Fruit fly (Drosophila melanogaster) whole organism, wandering third instar larva: ENCODE results near the gene CG42526.

Source experiments
- CG32264 ChIP-seq: fragments of 200-800 bp; sonication (Bioruptor generic); optimal IDR thresholded peaks from 2 replicates; lab custom pipeline; 2016; ENCODE audit warnings: missing biosample characterization, missing genetic modification characterization
- CG9705 ChIP-seq: fragments of 200-800 bp; sonication (Bioruptor generic); optimal IDR thresholded peaks from 2 replicates; lab custom pipeline; 2018; ENCODE audit warnings: missing biosample characterization, mild to moderate bottlenecking, missing genetic modification characterization
- CrebA ChIP-seq: fragments of 200-800 bp; sonication (Bioruptor generic); optimal IDR thresholded peaks from 2 replicates; lab custom pipeline; 2016; ENCODE audit warnings: missing biosample characterization, mild to moderate bottlenecking, missing genetic modification characterization, borderline replicate concordance
- Dfd ChIP-seq: fragments of >200 bp; optimal IDR thresholded peaks from 2 replicates; lab custom pipeline; 2017; ENCODE audit warnings: missing biosample characterization, missing genetic modification characterization
- Dif ChIP-seq: fragments of 200-275, 200-300 bp; sonication (Bioruptor generic); optimal IDR thresholded peaks from 2 replicates; lab custom pipeline; 2018; ENCODE audit warnings: missing biosample characterization, missing genetic modification characterization; ENCODE audit not compliant: partially characterized antibody
- HLH106 ChIP-seq: fragments of 200-800 bp; optimal IDR thresholded peaks from 3 replicates; lab custom pipeline; 2019; ENCODE audit warnings: missing biosample characterization, mild to moderate bottlenecking, missing genetic modification characterization, moderate library complexity
- Hnf4 ChIP-seq: fragments of 200-800 bp; sonication (Bioruptor generic); optimal IDR thresholded peaks from 2 replicates; lab custom pipeline; 2016; ENCODE audit warnings: missing biosample characterization, mild to moderate bottlenecking, missing genetic modification characterization
- Hr78 ChIP-seq: fragments of >200 bp; optimal IDR thresholded peaks from 2 replicates; lab custom pipeline; 2017; ENCODE audit warnings: missing biosample characterization, missing genetic modification characterization
- Hr83 ChIP-seq: fragments of 200-300 bp; sonication (Bioruptor generic); optimal IDR thresholded peaks from 2 replicates; lab custom pipeline; 2016; ENCODE audit warnings: missing biosample characterization, mild to moderate bottlenecking, missing genetic modification characterization, moderate library complexity; ENCODE audit not compliant: poor library complexity, severe bottlenecking
- Jra ChIP-seq: sonication (Bioruptor generic); optimal IDR thresholded peaks from 2 replicates; lab custom pipeline; 2016; ENCODE audit warnings: missing biosample characterization, missing genetic modification characterization
- Mio ChIP-seq: sonication (Bioruptor generic); optimal IDR thresholded peaks from 2 replicates; lab custom pipeline; 2016; ENCODE audit warnings: missing biosample characterization, missing genetic modification characterization
- Myc ChIP-seq: fragments of >200 bp; optimal IDR thresholded peaks from 2 replicates; lab custom pipeline; 2017
- N ChIP-seq: fragments of >200 bp; optimal IDR thresholded peaks from 2 replicates; lab custom pipeline; 2018; ENCODE audit warnings: missing biosample characterization, missing external identifiers, missing genetic modification characterization
- OdsH ChIP-seq: fragments of 200-800 bp; sonication (Bioruptor generic); optimal IDR thresholded peaks from 2 replicates; lab custom pipeline; 2016; ENCODE audit warnings: missing biosample characterization, mild to moderate bottlenecking, missing genetic modification characterization
- Rel ChIP-seq, 2 experiments: fragments of 200-800 bp; sonication (Bioruptor generic) in 1 of 2; optimal IDR thresholded peaks; 2 replicates in 1 of 2; 3 replicates in 1 of 2; lab custom pipeline; 2016 to 2019; ENCODE audit warnings: mild to moderate bottlenecking in 2 of 2, missing biosample characterization in 2 of 2, missing genetic modification characterization in 2 of 2, moderate library complexity in 1 of 2
- Sp1 ChIP-seq: fragments of 200-800 bp; sonication (Bioruptor generic); optimal IDR thresholded peaks from 3 replicates; lab custom pipeline; 2019; ENCODE audit warnings: missing biosample characterization, mild to moderate bottlenecking, missing genetic modification characterization, moderate library complexity
- br ChIP-seq: fragments of 200-800 bp; sonication (Bioruptor generic); optimal IDR thresholded peaks from 2 replicates; lab custom pipeline; 2016; ENCODE audit warnings: missing biosample characterization, missing genetic modification characterization
- brk ChIP-seq: fragments of 200-800 bp; sonication (Bioruptor generic); optimal IDR thresholded peaks from 2 replicates; lab custom pipeline; 2016; ENCODE audit warnings: missing biosample characterization, mild to moderate bottlenecking, missing genetic modification characterization
- dl ChIP-seq, 2 experiments: fragments of 175-275, 200-275 bp in 1 of 2; fragments of 200-275 bp in 1 of 2; sonication (Bioruptor generic); optimal IDR thresholded peaks; lab custom pipeline; 2018; ENCODE audit warnings: mild to moderate bottlenecking in 2 of 2, missing biosample characterization in 2 of 2, missing genetic modification characterization in 2 of 2, moderate library complexity in 2 of 2; ENCODE audit not compliant: partially characterized antibody in 2 of 2, insufficient read depth in 1 of 2
- dmrt93B ChIP-seq: fragments of 200-800 bp; sonication (Bioruptor generic); optimal IDR thresholded peaks from 2 replicates; lab custom pipeline; 2018; ENCODE audit warnings: missing biosample characterization, mild to moderate bottlenecking, missing genetic modification characterization
- dsf ChIP-seq: sonication (Bioruptor generic); optimal IDR thresholded peaks from 2 replicates; lab custom pipeline; 2016; ENCODE audit warnings: missing biosample characterization, missing genetic modification characterization, borderline replicate concordance
- ey ChIP-seq: fragments of 200-800 bp; sonication (Bioruptor generic); optimal IDR thresholded peaks from 2 replicates; lab custom pipeline; 2016; ENCODE audit warnings: missing biosample characterization, missing genetic modification characterization
- foxo ChIP-seq, 2 experiments: fragments of 200-800 bp; sonication (Bioruptor generic); optimal IDR thresholded peaks; 2 replicates in 1 of 2; 3 replicates in 1 of 2; lab custom pipeline; 2016 to 2017; ENCODE audit warnings: missing biosample characterization in 2 of 2, missing genetic modification characterization in 2 of 2
- fru ChIP-seq: fragments of 200-800 bp; sonication (Bioruptor generic); optimal IDR thresholded peaks from 3 replicates; lab custom pipeline; 2016; ENCODE audit warnings: missing biosample characterization, mild to moderate bottlenecking, missing genetic modification characterization
- h ChIP-seq: fragments of 200-800 bp; sonication (Bioruptor generic); optimal IDR thresholded peaks from 3 replicates; lab custom pipeline; 2016; ENCODE audit warnings: missing biosample characterization, mild to moderate bottlenecking, missing genetic modification characterization
- jim ChIP-seq: fragments of 175-275, 200-325 bp; sonication (Bioruptor generic); optimal IDR thresholded peaks from 2 replicates; lab custom pipeline; 2016; ENCODE audit warnings: missing biosample characterization, mild to moderate bottlenecking, missing genetic modification characterization
- lola ChIP-seq: fragments of >200 bp; optimal IDR thresholded peaks from 2 replicates; lab custom pipeline; 2017; ENCODE audit warnings: missing biosample characterization, missing genetic modification characterization
- pan ChIP-seq: fragments of >200 bp; optimal IDR thresholded peaks from 2 replicates; lab custom pipeline; 2017
- psq ChIP-seq: fragments of 200-800 bp; sonication (Bioruptor generic); optimal IDR thresholded peaks from 3 replicates; lab custom pipeline; 2017; ENCODE audit warnings: missing biosample characterization, mild to moderate bottlenecking, missing genetic modification characterization, moderate library complexity
- rgr ChIP-seq: fragments of 200-800 bp; sonication (Bioruptor generic); optimal IDR thresholded peaks from 3 replicates; lab custom pipeline; 2016; ENCODE audit warnings: missing biosample characterization, mild to moderate bottlenecking, missing genetic modification characterization
- sage ChIP-seq: fragments of 200-800 bp; sonication (Bioruptor generic); optimal IDR thresholded peaks from 2 replicates; lab custom pipeline; 2016; ENCODE audit warnings: missing biosample characterization, mild to moderate bottlenecking, missing genetic modification characterization
- sv ChIP-seq: fragments of 200-800 bp; sonication (Bioruptor generic); optimal IDR thresholded peaks from 3 replicates; lab custom pipeline; 2016; ENCODE audit warnings: missing biosample characterization, missing genetic modification characterization
- usp ChIP-seq: fragments of >200 bp; optimal IDR thresholded peaks from 2 replicates; lab custom pipeline; 2017; ENCODE audit warnings: missing biosample characterization, missing genetic modification characterization
- woc ChIP-seq: sonication (Bioruptor generic); optimal IDR thresholded peaks from 2 replicates; lab custom pipeline; 2016; ENCODE audit warnings: missing biosample characterization, mild to moderate bottlenecking, missing genetic modification characterization

The CG42526 gene

DNA sequence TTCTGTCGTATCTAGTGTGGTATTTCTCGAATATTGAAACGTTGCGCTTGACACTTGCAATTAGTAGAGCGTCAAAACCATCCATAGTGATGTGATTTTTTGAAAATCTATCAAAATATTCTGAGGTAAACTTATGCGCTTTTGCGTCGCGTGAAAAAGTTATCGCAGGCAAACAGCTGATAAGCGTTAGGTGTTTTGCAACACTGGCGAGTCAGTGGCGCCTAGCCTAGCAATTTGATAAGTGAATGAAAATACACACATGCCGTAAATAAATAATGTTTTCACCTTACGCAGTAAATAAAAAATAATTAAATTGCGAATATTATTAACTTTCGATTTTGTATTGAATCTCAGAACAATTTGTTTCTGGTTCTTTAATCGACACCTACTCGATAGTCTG is at the start of gene CG42526:
Gene CG42526 (minus strand): TSS at position 85 of the 400 bp plus-strand sequence.
- TF ChIP-seq fru (GFP tag; lab: Kevin White, UChicago), result peak; percentile 50
- TF ChIP-seq sv (GFP tag; lab: Kevin White, UChicago), result peak; percentile 53
- peak; percentile 56 for TF ChIP-seq h
- peak; percentile 70 for TF ChIP-seq rgr
- TF ChIP-seq CG32264 (GFP tag; lab: Kevin White, UChicago), result peak; percentile 26
- TF ChIP-seq Rel (GFP tag; optimal IDR thresholded peaks at IDR 0.05; lab: Kevin White, UChicago), result no peak
- peak; percentile 26 for TF ChIP-seq Rel (tag; optimal IDR thresholded peaks at IDR 0.05; lab: Kevin White, UChicago)
- no peak for TF ChIP-seq lola
- TF ChIP-seq psq, result peak; percentile 37
- TF ChIP-seq sage (GFP tag; lab: Kevin White, UChicago), result peak; percentile 31
- peak; percentile 55 for TF ChIP-seq br (GFP tag; lab: Kevin White, UChicago)
- TF ChIP-seq Mio (GFP tag; lab: Kevin White, UChicago), result no peak
- TF ChIP-seq woc (GFP tag; lab: Kevin White, UChicago), result no peak
- TF ChIP-seq Hnf4, result peak; percentile 74
- peak; percentile 38 to 82 for TF ChIP-seq foxo (GFP tag; optimal IDR thresholded peaks at IDR 0.05; lab: Kevin White, UChicago)
- TF ChIP-seq ey (GFP tag; lab: Kevin White, UChicago), result peak; percentile 65
- peak; percentile 59 for TF ChIP-seq Jra (GFP tag; lab: Kevin White, UChicago)
- no peak for TF ChIP-seq usp
- TF ChIP-seq HLH106 (tag; lab: Kevin White, UChicago), result peak; percentile 23
- peak; percentile 73 for TF ChIP-seq Hr83 (GFP tag; lab: Kevin White, UChicago)
- no peak for TF ChIP-seq Hr78 (GFP tag; lab: Kevin White, UChicago)
- TF ChIP-seq OdsH (GFP tag; lab: Kevin White, UChicago), result peak; percentile 65
- TF ChIP-seq Sp1 (GFP tag; lab: Kevin White, UChicago), result peak; percentile 13
- TF ChIP-seq pan (lab: Kevin White, UChicago), result no peak
- no peak for TF ChIP-seq dmrt93B (GFP tag; lab: Kevin White, UChicago)
- no peak for TF ChIP-seq CG9705 (GFP tag; lab: Kevin White, UChicago)

DNA sequence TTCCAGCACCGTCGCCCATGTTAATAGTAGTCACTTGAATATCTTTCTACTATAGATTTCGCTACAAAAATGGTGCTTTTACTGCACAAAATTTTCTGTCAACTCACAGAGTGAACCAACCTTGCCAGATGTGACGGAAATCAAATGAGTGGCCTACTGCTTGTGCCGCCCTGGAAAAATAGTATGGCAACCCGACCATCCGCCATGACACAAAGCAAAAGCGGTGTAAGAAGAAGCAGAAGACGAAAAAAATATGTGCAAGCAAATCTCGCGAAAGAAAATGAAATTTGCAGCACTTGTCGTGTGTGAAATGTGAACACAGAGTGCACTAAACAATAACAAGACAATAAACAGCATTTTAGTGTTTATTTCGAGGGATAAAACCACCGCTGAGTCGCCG is 41.6 kb upstream of the CG42526 start, which contains the start of the genes Uch-L5 and Jarid2:
Gene Uch-L5 (minus strand): TSS at position 137 of the 400 bp plus-strand sequence.
Gene Jarid2 (plus strand): TSS at position 210 of the 400 bp plus-strand sequence.
- TF ChIP-seq h, result peak; percentile 66
- peak; percentile 35 for TF ChIP-seq OdsH (GFP tag; lab: Kevin White, UChicago)
- TF ChIP-seq dl (GFP tag; optimal IDR thresholded peaks at IDR 0.05; lab: Kevin White, UChicago; ENCODE audit: insufficient read depth in 1 of 2, partially characterized antibody in 2 of 2), result no peak
- TF ChIP-seq HLH106 (tag; lab: Kevin White, UChicago), result peak; percentile 48
- TF ChIP-seq N (GFP tag; lab: Kevin White, UChicago), result no peak
- no peak for TF ChIP-seq Myc (lab: Kevin White, UChicago)
- TF ChIP-seq CG32264 (GFP tag; lab: Kevin White, UChicago), result no peak
- TF ChIP-seq rgr, result peak; percentile 68
- TF ChIP-seq Sp1 (GFP tag; lab: Kevin White, UChicago), result peak; percentile 55
- peak in 1 of 2 experiments; percentile 78 for TF ChIP-seq foxo (GFP tag; optimal IDR thresholded peaks at IDR 0.05; lab: Kevin White, UChicago)
- TF ChIP-seq brk, result no peak
- TF ChIP-seq ey (GFP tag; lab: Kevin White, UChicago), result peak; percentile 47
- peak; percentile 49 for TF ChIP-seq fru (GFP tag; lab: Kevin White, UChicago)
- peak; percentile 37 for TF ChIP-seq CG9705 (GFP tag; lab: Kevin White, UChicago)
- peak; percentile 83 for TF ChIP-seq Hr83 (GFP tag; lab: Kevin White, UChicago)
- no peak for TF ChIP-seq sage (GFP tag; lab: Kevin White, UChicago)
- TF ChIP-seq Rel (GFP tag; optimal IDR thresholded peaks at IDR 0.05; lab: Kevin White, UChicago), result no peak
- TF ChIP-seq Rel (tag; optimal IDR thresholded peaks at IDR 0.05; lab: Kevin White, UChicago), result peak; percentile 51
- TF ChIP-seq psq, result peak; percentile 70
- no peak for TF ChIP-seq dmrt93B (GFP tag; lab: Kevin White, UChicago)

DNA sequence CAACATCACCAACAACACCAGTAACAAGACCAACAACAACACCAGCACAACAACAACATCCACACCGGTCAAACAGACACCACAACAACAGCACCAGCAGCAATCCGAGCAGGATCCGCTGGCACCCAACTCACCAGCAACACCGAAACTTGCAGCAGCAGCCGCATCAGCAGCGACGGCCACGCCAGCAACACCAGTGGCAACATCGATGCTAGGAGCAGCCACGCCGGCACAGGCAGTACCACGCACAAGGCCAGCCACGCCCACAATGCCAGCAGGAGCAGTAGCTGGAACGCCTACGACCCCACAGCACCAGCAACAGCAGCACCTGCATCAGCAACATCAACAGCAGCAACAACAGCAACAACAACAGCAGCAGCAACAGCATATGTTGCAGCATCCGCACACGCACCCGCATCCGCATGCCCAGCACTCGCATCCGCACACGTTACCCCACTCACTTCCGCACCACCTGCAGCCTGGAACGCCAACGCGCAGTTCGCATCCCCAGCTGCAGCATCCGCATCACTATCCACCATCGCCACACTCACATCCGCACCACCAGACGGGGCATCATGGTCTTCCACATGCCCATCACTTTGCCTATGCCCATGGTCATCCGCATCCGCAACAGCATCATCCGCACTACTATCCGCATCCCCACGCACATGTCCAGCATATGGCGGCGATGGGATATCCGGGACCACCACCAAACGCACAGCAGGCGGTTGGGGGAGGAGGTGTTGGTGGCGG is 36.1 kb upstream of the CG42526 start:
- TF ChIP-seq lola (no peak), HLH106 (tag; lab: Kevin White, UChicago) (no peak), psq (no peak), Dfd (GFP tag; lab: Kevin White, UChicago) (peak; percentile 92)

DNA sequence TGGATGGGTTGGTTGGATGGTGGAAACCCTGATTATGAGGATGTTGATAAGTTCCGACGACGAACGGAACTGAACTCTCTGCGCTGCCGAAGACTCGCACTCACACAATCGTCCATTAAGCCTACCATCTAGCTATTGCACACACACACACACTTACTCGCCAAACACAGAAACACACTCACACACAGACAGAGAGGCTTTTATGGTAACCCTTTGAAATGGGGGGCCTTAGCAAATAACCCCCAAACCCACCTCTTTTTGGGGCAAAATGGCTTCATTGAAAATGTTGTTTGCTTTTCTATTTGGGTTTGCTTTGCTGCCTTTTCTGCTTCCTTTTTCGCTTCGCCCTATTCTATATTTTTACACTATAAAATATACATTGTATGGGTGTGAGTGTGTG is 33.9 kb upstream of the CG42526 start:
- TF ChIP-seq psq (no peak), dsf (GFP tag; lab: Kevin White, UChicago) (no peak), br (GFP tag; lab: Kevin White, UChicago) (no peak), Mio (GFP tag; lab: Kevin White, UChicago) (no peak), Hr78 (GFP tag; lab: Kevin White, UChicago) (no peak), usp (no peak), CG32264 (GFP tag; lab: Kevin White, UChicago) (no peak), pan (lab: Kevin White, UChicago) (no peak), rgr (no peak), ey (GFP tag; lab: Kevin White, UChicago) (no peak), OdsH (GFP tag; lab: Kevin White, UChicago) (no peak), jim (GFP tag; lab: Kevin White, UChicago) (no peak), Jra (GFP tag; lab: Kevin White, UChicago) (no peak), sv (GFP tag; lab: Kevin White, UChicago) (no peak), Dif (GFP tag; lab: Kevin White, UChicago) (no peak), Sp1 (GFP tag; lab: Kevin White, UChicago) (no peak), CrebA (GFP tag; lab: Kevin White, UChicago) (no peak)
